Fruit fly (Drosophila melanogaster): ENCODE results near the gene CG9213.

The CG9213 gene

DNA sequence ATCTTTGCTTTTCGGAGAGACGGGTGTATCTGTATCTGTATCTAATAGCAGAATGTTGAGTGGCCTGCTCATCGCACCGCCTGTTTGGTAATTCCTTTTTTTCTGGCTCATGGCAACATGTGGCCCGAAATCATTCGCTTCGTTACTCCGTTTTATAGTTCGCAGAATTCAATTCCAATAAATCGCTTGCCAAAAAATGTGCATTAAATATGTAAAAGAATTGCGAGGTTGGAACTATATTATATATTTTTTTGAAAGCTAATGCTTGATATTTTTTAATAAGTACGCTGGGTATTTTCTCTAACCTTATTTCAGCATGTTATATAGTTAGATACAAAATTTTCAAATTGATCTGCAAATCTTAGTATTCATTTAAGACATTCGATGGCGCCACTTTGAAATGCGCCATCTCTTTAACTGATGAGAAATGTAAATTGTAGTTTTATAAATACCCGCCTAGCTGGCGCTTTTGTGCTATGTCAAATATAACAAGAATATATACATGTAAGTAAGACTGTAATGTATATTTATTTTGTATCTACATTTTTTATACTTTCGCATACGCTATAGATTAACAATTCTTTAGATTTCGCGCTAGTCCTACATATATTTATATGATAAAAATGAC is 20.0 kb upstream of the CG9213 start (continued):
- TF ChIP-seq z (GFP tag; IDR thresholded peaks at IDR 0.05) (no peak), CG6272 (GFP tag; IDR thresholded peaks at IDR 0.05) (peak; percentile 13; the same call in 1 of the 2 replicates), CG30431 (GFP tag; optimal IDR thresholded peaks at IDR 0.05) (no peak), org-1 (GFP tag; optimal IDR thresholded peaks at IDR 0.05) (no peak), CoRest (tag; optimal IDR thresholded peaks at IDR 0.05) (peak; percentile 29), danr (GFP tag; IDR thresholded peaks at IDR 0.05) (no peak), so (GFP tag; IDR thresholded peaks at IDR 0.05) (0 out of 3 replicates have a peak, but pooled peaks have one; percentile 5), sqz (GFP tag; optimal IDR thresholded peaks at IDR 0.05) (no peak), fd64A (GFP tag; optimal IDR thresholded peaks at IDR 0.05) (no peak), Sox102F (GFP tag; optimal IDR thresholded peaks at IDR 0.05) (peak; percentile 52), pan (optimal IDR thresholded peaks at IDR 0.05) (no peak), pan (GFP tag; optimal IDR thresholded peaks at IDR 0.05 in 1 of 2, IDR thresholded peaks at IDR 0.05 in 1 of 2) (peak in 1 of 2 experiments; percentile 71), zen (tag; optimal IDR thresholded peaks at IDR 0.05) (peak; percentile 2), nerfin-1 (tag; optimal IDR thresholded peaks at IDR 0.05) (no peak), p53 (GFP tag; optimal IDR thresholded peaks at IDR 0.05) (no peak), Drgx (GFP tag; IDR thresholded peaks at IDR 0.05) (no peak), Deaf1 (tag; optimal IDR thresholded peaks at IDR 0.05) (no peak), NfI (GFP tag; optimal IDR thresholded peaks at IDR 0.05) (no peak), dimm (GFP tag; IDR thresholded peaks at IDR 0.05) (no peak), eve (GFP tag; optimal IDR thresholded peaks at IDR 0.05) (no peak), CG16815 (GFP tag; optimal IDR thresholded peaks at IDR 0.05) (no peak), Asciz (GFP tag; optimal IDR thresholded peaks at IDR 0.05) (no peak), CG11247 (GFP tag; IDR thresholded peaks at IDR 0.05) (peak; percentile 77), jing (GFP tag; optimal IDR thresholded peaks at IDR 0.05) (no peak), exex (tag; optimal IDR thresholded peaks at IDR 0.05) (no peak), CG10209 (GFP tag; optimal IDR thresholded peaks at IDR 0.05) (no peak), CG17186 (GFP tag; optimal IDR thresholded peaks at IDR 0.05) (no peak), Ravus (GFP tag; IDR thresholded peaks at IDR 0.05) (no peak), Oaz (GFP tag; IDR thresholded peaks at IDR 0.05) (no peak), CG8478 (optimal IDR thresholded peaks at IDR 0.05) (no peak), aop (GFP tag; IDR thresholded peaks at IDR 0.05) (no peak), CG9817 (tag; optimal IDR thresholded peaks at IDR 0.05) (peak; percentile 49), CG6654 (GFP tag; optimal IDR thresholded peaks at IDR 0.05) (no peak), klu (GFP tag; IDR thresholded peaks at IDR 0.05) (peak; percentile 35; the same call in 1 of the 2 replicates), zfh2 (GFP tag; optimal IDR thresholded peaks at IDR 0.05) (no peak), D19B (GFP tag; optimal IDR thresholded peaks at IDR 0.05) (no peak), CG33557 (GFP tag; optimal IDR thresholded peaks at IDR 0.05) (no peak), CG15514 (GFP tag; optimal IDR thresholded peaks at IDR 0.05) (no peak), CG5180 (GFP tag; optimal IDR thresholded peaks at IDR 0.05) (no peak), Atf3 (GFP tag; optimal IDR thresholded peaks at IDR 0.05) (no peak), Bdp1 (GFP tag; optimal IDR thresholded peaks at IDR 0.05) (no peak), maf-S (GFP tag; optimal IDR thresholded peaks at IDR 0.05) (no peak), Med (GFP tag) (peak; percentile 75), ham (GFP tag; IDR thresholded peaks at IDR 0.05) (no peak), Dref (GFP tag; IDR thresholded peaks at IDR 0.05) (no peak), ftz-f1 (GFP tag; optimal IDR thresholded peaks at IDR 0.05) (no peak), h (optimal IDR thresholded peaks at IDR 0.05) (no peak), fd102C (GFP tag; optimal IDR thresholded peaks at IDR 0.05) (no peak), Bgb (GFP tag; IDR thresholded peaks at IDR 0.05; ENCODE audit: partially characterized antibody) (peak; percentile 71), lola (GFP tag; optimal IDR thresholded peaks at IDR 0.05) (no peak), CG11085 (GFP tag; IDR thresholded peaks at IDR 0.05) (peak; percentile 61; the same call in 1 of the 2 replicates)
